Worm (Caenorhabditis elegans): ENCODE results near the gene srx-59.

DNA sequence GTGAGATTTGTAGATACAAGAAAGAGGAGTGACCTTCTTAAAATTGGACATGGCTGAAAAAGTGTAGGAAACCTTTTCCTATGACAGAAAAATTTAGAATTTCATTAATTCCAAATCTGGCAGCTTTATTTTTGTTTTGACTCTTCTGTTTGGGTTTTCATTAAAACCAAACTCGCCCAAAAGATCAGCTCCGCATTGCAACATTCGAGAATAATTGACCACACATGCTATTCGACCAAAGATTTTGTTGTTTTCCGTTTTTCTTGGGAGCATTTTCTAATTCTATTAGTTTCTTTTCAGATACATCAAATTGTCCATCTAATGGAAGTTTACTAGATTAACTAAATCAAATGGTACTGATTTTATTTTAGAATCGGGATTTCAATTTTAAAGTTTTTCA lies 15.4 kb upstream of the srx-59 start, which contains the start of gene mec-1:
- TF ChIP-seq sptf-1 (tag; optimal IDR thresholded peaks at IDR 0.05) (no peak), elt-3 (tag; optimal IDR thresholded peaks at IDR 0.05) (no peak), pha-4 (tag; optimal IDR thresholded peaks at IDR 0.05) (no peak), snpc-4 (tag; optimal IDR thresholded peaks at IDR 0.05) (no peak), ztf-11 (tag; optimal IDR thresholded peaks at IDR 0.05) (no peak), unc-62 (GFP tag; optimal IDR thresholded peaks at IDR 0.05) (no peak), ceh-83 (GFP tag; optimal IDR thresholded peaks at IDR 0.05) (no peak), nhr-76 (tag; optimal IDR thresholded peaks at IDR 0.05) (no peak), blmp-1 (tag; optimal IDR thresholded peaks at IDR 0.05) (no peak), lin-13 (tag; optimal IDR thresholded peaks at IDR 0.05) (no peak), nhr-28 (tag; optimal IDR thresholded peaks at IDR 0.05) (no peak), nhr-237 (tag; optimal IDR thresholded peaks at IDR 0.05) (no peak)

Measured in whole organism, mixed stage, embryonic.